Fruit fly (Drosophila melanogaster): Measurements from ENCODE around the gene CG42811.

CG42811 gene

DNA sequence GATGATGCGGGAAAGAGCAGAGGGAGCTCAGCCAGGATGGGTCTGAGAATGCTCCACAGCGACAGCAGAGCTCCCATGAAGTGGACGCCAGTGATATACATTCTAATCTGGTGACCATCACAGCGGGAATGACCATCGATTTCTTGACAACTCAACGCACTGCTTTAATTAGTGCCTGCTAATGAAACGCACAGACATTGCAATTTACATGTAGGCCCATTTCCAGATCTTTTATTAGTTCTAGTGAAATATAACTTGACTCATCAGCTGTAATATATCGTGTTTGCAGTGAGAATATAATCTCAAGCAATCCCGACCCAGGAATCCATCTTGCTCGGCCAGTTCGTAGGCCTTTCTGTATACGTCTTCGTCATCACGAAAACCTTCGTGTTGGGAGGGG, at the start of gene CG42811:
Gene CG42811 (minus strand): TSS at position 101 of the 400 bp plus-strand sequence.
- TF ChIP-seq noc (tag; optimal IDR thresholded peaks at IDR 0.05): no peak

dm6 chr3R:24392207-24392939, 25.4 kb upstream of the CG42811 start, which contains the start of gene CG13616:
TSS of gene CG13616 (plus strand) at chr3R:24392889.
- TF ChIP-seq noc (tag; optimal IDR thresholded peaks at IDR 0.05): no peak

- TF ChIP-seq noc (tag; optimal IDR thresholded peaks at IDR 0.05): no peak
Observed at dm6 chr3R:24390239-24390638, 23.2 kb upstream of the CG42811 start, which contains the start of the genes CG5768 and CG13615. TSS of gene CG5768 (minus strand) at chr3R:24390339. TSS of gene CG13615 (plus strand) at chr3R:24390518.

DNA sequence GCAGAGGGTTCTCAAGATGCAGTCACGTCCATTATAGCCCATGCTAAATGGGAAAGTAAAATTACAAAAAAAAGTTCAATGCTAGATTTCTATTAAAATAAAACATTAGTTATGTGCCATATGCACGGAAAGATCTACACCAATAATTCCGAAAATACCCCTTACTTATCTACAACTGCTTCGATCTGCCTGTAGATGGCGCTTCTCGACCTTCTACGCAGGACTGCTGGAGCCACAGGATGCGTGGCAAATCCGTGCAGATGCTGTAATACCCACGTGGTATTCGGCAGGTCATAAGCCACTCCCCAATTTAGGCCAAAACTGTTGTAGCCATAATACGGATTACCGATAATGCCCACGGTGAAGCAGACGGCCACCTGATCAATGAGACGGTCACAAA, 19.4 kb upstream of the CG42811 start:
- no peak for TF ChIP-seq noc (tag; optimal IDR thresholded peaks at IDR 0.05)

DNA sequence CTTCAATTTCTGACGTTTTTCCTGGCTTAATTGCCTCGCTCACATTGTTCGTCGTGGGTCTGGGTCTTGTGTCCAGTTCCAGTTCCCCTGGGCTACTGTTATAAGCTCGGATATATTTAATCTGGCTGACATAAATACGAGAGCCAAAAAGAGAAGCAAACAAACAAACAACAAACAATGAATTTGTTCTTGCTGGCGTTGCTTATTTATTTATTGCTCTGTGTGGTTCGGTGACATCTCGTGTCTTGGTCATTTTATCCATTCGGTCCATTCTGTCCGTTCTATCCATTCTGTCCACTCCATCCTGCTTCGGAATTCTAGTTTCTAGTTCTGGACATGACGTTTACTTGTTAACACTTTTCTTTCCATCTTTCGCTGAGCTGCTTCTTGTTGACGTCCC, 17.9 kb upstream of the CG42811 start, which contains the start of gene CG17780:
Gene CG17780 (minus strand): TSS at position 101 of the 400 bp plus-strand sequence.
- no peak for TF ChIP-seq noc (tag; optimal IDR thresholded peaks at IDR 0.05)

DNA sequence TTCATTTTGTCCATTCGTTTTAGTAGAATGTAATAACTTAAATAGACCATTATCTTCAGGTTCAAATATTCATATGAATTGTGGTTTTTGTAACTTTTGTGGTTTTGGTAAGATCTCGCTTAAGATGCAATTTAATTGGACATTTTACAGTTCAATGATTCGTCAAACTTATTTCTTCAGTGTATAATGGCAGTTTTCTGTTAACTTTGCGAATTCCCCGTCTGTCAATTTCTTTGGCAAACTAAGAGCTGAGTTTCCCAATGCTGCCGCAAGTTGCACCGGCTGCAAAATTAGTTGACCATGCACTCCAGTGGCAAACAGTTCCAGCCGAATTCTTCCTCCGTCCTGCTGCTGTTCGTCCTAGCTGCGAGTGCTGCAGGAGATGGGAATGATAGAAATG, 9.5 kb upstream of the CG42811 start, which contains the start of gene CG33342:
Gene CG33342 (plus strand): TSS at position 301 of the 400 bp plus-strand sequence.
- TF ChIP-seq noc (tag; optimal IDR thresholded peaks at IDR 0.05): no peak

- no peak for TF ChIP-seq noc (tag; optimal IDR thresholded peaks at IDR 0.05)
Observed at dm6 chr3R:24375561-24375960, 8.5 kb upstream of the CG42811 start, which contains the start of gene CG17781. TSS of gene CG17781 (minus strand) at chr3R:24375661.

dm6 chr3R:24372662-24373061, 5.6 kb upstream of the CG42811 start, which contains the start of gene CG17782:
TSS of gene CG17782 (minus strand) at chr3R:24372762.
- no peak for TF ChIP-seq noc (tag; optimal IDR thresholded peaks at IDR 0.05)

- TF ChIP-seq noc (tag; optimal IDR thresholded peaks at IDR 0.05): no peak
Observed at dm6 chr3R:24369268-24369667, 2.2 kb upstream of the CG42811 start, which contains the start of gene CG13614. TSS of gene CG13614 (plus strand) at chr3R:24369568.

- no peak for TF ChIP-seq noc (tag; optimal IDR thresholded peaks at IDR 0.05)
Observed at dm6 chr3R:24368064-24368463, 1.0 kb upstream of the CG42811 start, which contains the start of the genes CG42812 and CG33341. TSS of gene CG42812 (minus strand) at chr3R:24368164. TSS of gene CG33341 (plus strand) at chr3R:24368358.

dm6 chr3R:24364880-24365604, 2.0 kb downstream of the CG42811 start, which contains the start of the genes CG17784 and CG13613:
TSS of gene CG17784 (minus strand) at chr3R:24364980.
TSS of gene CG13613 (plus strand) at chr3R:24365554.
- TF ChIP-seq noc (tag; optimal IDR thresholded peaks at IDR 0.05): no peak

DNA sequence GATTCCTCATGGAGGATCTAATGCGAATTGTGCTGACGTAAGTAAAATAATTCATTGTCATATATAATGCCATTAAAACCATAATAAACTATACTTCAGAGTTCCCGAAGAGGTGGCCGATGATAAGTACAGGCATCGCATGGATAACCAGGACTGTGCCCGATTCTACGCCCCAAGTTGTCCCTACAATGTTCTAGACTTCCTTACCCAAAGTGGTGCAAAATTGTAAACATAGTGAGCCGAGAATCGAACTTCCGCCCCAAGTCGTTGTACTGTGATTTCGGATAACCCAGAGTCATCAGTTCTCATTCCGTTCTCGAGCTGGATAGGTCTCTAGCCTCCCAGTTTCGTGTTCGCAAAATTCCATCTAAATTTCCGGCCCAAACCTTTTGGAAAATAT, 4.2 kb downstream of the CG42811 start, which contains the start of gene CG33340:
Gene CG33340 (plus strand): TSS at position 301 of the 400 bp plus-strand sequence.
- TF ChIP-seq noc (tag; optimal IDR thresholded peaks at IDR 0.05): no peak

- no peak for TF ChIP-seq noc (tag; optimal IDR thresholded peaks at IDR 0.05)
Observed at dm6 chr3R:24361583-24361982, 5.4 kb downstream of the CG42811 start, which contains the start of the genes CG5762 and CG33339. TSS of gene CG5762 (minus strand) at chr3R:24361683. TSS of gene CG33339 (plus strand) at chr3R:24361847.

- TF ChIP-seq noc (tag; optimal IDR thresholded peaks at IDR 0.05): no peak
Observed at dm6 chr3R:24359957-24360356, 7.1 kb downstream of the CG42811 start, which contains the start of gene CG18528. TSS of gene CG18528 (minus strand) at chr3R:24360144.

DNA sequence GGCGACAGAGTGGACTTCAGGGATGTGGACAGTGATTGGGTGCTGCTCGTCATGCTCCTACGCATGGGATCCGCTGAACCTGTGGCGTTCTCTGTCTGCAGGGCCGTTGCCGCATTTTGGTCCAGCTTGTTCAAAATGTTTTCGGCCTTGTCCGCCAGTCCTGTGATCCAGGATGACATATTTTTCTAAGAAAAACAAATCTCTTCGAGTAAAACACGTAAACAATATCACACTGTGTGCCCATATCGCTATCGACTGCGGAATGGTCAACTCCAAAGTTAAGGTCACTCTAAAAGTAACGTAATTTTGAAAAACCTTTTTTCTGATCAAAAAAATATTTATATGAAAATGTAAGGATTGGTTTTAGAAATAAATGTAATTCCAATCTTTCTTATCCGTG, 9.3 kb downstream of the CG42811 start, which contains the start of gene Golgin84:
Gene Golgin84 (minus strand): TSS at position 241 of the 400 bp plus-strand sequence.
- TF ChIP-seq noc (tag; optimal IDR thresholded peaks at IDR 0.05): no peak

DNA sequence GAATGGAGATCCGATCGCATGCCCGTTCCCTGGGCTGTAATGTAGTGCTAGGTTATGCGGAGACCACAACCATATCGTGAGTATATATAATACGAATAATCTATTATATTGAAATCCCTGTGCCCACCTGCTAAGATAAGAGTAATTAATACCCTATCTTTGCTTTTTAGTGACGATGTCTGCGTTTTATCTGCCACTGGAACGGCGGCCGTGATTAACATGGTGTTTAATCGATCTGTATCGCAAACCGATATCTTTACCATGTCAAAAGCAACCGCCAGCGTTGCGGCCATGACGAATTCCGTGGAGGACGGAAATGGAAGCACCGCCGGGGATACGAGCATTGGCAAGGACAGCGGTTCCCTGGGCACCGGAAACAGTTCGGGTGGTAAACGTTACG, 13.6 kb downstream of the CG42811 start:
- TF ChIP-seq noc (tag; optimal IDR thresholded peaks at IDR 0.05): no peak
